Fruit fly (Drosophila melanogaster) whole organism, pupa: Measurements from ENCODE around the gene Jon25Biii.

Experiments
- CG10348 ChIP-seq: fragments of 200-800 bp; sonication (Bioruptor generic); IDR thresholded peaks from 2 replicates; pipeline ENCODE4 v1.3.6; 2022; ENCODE audit warnings: missing biosample characterization, missing genetic modification characterization
- CG12605 ChIP-seq: fragments of 200-800 bp; sonication (Bioruptor generic); IDR thresholded peaks from 2 replicates; pipeline ENCODE4 v1.3.6; 2022; ENCODE audit warnings: missing biosample characterization, missing genetic modification characterization
- CG14655 ChIP-seq: fragments of 200-800 bp; sonication (Bioruptor generic); optimal IDR thresholded peaks from 3 replicates; lab custom pipeline; 2017; ENCODE audit warnings: mild to moderate bottlenecking, missing biosample characterization, missing genetic modification reagents, missing genetic modification characterization
- CG17806 ChIP-seq: fragments of 200-800 bp; sonication (Bioruptor generic); optimal IDR thresholded peaks from 2 replicates; lab custom pipeline; 2018; ENCODE audit warnings: missing biosample characterization, mild to moderate bottlenecking, missing genetic modification characterization, moderate library complexity
- CG32121 ChIP-seq: fragments of 200-800 bp; sonication (Bioruptor generic); IDR thresholded peaks from 2 replicates; pipeline ENCODE4 v1.3.6; 2022; ENCODE audit warnings: missing biosample characterization, missing genetic modification characterization
- CG34367 ChIP-seq: fragments of 200-800 bp; sonication (Bioruptor generic); optimal IDR thresholded peaks from 2 replicates; lab custom pipeline; 2018; ENCODE audit warnings: missing biosample characterization, mild to moderate bottlenecking, missing genetic modification characterization
- CG8159 ChIP-seq: fragments of 200-800 bp; sonication (Bioruptor generic); optimal IDR thresholded peaks from 3 replicates; lab custom pipeline; 2018; ENCODE audit warnings: missing biosample characterization, mild to moderate bottlenecking, missing genetic modification characterization, moderate library complexity
- CG8301 ChIP-seq: fragments of 200-800 bp; sonication (Bioruptor generic); optimal IDR thresholded peaks from 2 replicates; lab custom pipeline; 2018; ENCODE audit warnings: missing biosample characterization, mild to moderate bottlenecking, missing genetic modification characterization
- EcR ChIP-seq: fragments of 200-800 bp; sonication (Bioruptor generic); optimal IDR thresholded peaks from 3 replicates; lab custom pipeline; 2019; ENCODE audit warnings: missing biosample characterization, missing genetic modification characterization, mild to moderate bottlenecking, moderate library complexity, missing genetic modification reagents
- Pif1B ChIP-seq: fragments of 200-800 bp; sonication (Bioruptor generic); optimal IDR thresholded peaks from 3 replicates; lab custom pipeline; 2016; ENCODE audit warnings: missing biosample characterization, missing genetic modification characterization
- gl ChIP-seq: fragments of 200-800 bp; sonication (Bioruptor generic); optimal IDR thresholded peaks from 2 replicates; lab custom pipeline; 2018; ENCODE audit warnings: missing biosample characterization, mild to moderate bottlenecking, missing genetic modification characterization
- rn ChIP-seq: fragments of 200-800 bp; sonication (Bioruptor generic); IDR thresholded peaks from 2 replicates; pipeline ENCODE4 v1.3.6; 2022; ENCODE audit warnings: missing biosample characterization, missing genetic modification characterization

DNA sequence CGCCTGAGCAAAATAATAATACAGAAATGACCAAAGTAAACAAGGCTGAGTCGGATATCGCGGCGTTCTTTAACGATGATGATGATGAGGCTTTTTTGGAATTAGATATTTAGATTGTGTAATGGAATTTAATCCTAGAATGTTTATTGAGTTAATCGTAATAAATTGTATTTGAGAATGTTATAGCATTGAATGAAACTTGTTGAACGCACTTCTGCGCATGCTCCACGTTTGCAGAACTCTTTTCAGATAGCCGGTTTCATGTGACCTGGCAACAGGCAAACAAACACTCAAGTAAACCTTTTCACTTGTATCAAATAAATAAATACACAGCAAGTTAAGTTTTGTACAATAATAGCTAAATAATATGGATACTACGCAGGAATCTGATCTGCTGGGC is 7.5 kb upstream of the Jon25Biii start, which contains the start of gene CG34124:
- TF ChIP-seq CG17806 (no peak), CG8301 (tag; lab: Kevin White, UChicago) (no peak), gl (no peak), CG32121 (no peak), CG8159 (tag; lab: Kevin White, UChicago) (no peak), rn (no peak), EcR (GFP tag; lab: Kevin White, UChicago) (no peak), CG12605 (GFP tag; lab: Robert Waterston, UW) (no peak), CG14655 (GFP tag; lab: Kevin White, UChicago) (no peak), CG10348 (GFP tag; lab: Robert Waterston, UW) (no peak), Pif1B (GFP tag; lab: Kevin White, UChicago) (no peak), CG34367 (tag; lab: Kevin White, UChicago) (no peak)
